Fruit fly (Drosophila melanogaster): ENCODE data around the gene AstCC.

- no peak for TF ChIP-seq h (optimal IDR thresholded peaks at IDR 0.05)
- TF ChIP-seq insv (optimal IDR thresholded peaks at IDR 0.05): no peak
Observed at dm6 chr2L:11105320-11105719, 20.3 kb upstream of the AstCC start.
